Worm (Caenorhabditis elegans): ENCODE data around the gene nhr-162.

nhr-162 gene

ce11 chrV:6956237-6956636 lies 35.4 kb downstream of the nhr-162 start, which contains the start of gene mec-1:
Gene mec-1, plus strand, starts transcription at chrV:6956537.
- TF ChIP-seq blmp-1 (tag; optimal IDR thresholded peaks at IDR 0.05): no peak
- no peak for TF ChIP-seq zip-8 (tag; optimal IDR thresholded peaks at IDR 0.05)
- TF ChIP-seq nhr-237 (tag; optimal IDR thresholded peaks at IDR 0.05): no peak
- TF ChIP-seq nhr-12 (tag; optimal IDR thresholded peaks at IDR 0.05): no peak
- no peak for TF ChIP-seq tbx-8 (GFP tag; optimal IDR thresholded peaks at IDR 0.05)
- TF ChIP-seq flh-1 (GFP tag; optimal IDR thresholded peaks at IDR 0.05): no peak
- TF ChIP-seq ceh-43 (GFP tag; optimal IDR thresholded peaks at IDR 0.05): no peak
- TF ChIP-seq mab-5 (tag; optimal IDR thresholded peaks at IDR 0.05): no peak
- TF ChIP-seq sptf-1 (tag; optimal IDR thresholded peaks at IDR 0.05): no peak
- TF ChIP-seq unc-120 (tag; optimal IDR thresholded peaks at IDR 0.05; ENCODE audit: poor library complexity, severe bottlenecking): no peak
- TF ChIP-seq lin-13 (tag; optimal IDR thresholded peaks at IDR 0.05): no peak

ce11 chrV:6953797-6954196 lies 37.9 kb downstream of the nhr-162 start, which contains the start of gene srg-31:
Gene srg-31, minus strand, starts transcription at chrV:6953897.
- no peak for TF ChIP-seq ham-2 (GFP tag; optimal IDR thresholded peaks at IDR 0.05)
- TF ChIP-seq nhr-28 (tag; optimal IDR thresholded peaks at IDR 0.05): no peak
- no peak for TF ChIP-seq unc-62 (GFP tag; optimal IDR thresholded peaks at IDR 0.05)
- no peak for TF ChIP-seq unc-39 (tag; optimal IDR thresholded peaks at IDR 0.05)
- TF ChIP-seq snpc-4 (tag; optimal IDR thresholded peaks at IDR 0.05): no peak
- no peak for TF ChIP-seq unc-120 (tag; optimal IDR thresholded peaks at IDR 0.05; ENCODE audit: poor library complexity, severe bottlenecking)
- TF ChIP-seq lin-13 (tag; optimal IDR thresholded peaks at IDR 0.05): no peak
- TF ChIP-seq ces-1 (GFP tag; optimal IDR thresholded peaks at IDR 0.05): no peak
- no peak for TF ChIP-seq M03D4.4 (tag; optimal IDR thresholded peaks at IDR 0.05)
- no peak for TF ChIP-seq hlh-1 (tag; optimal IDR thresholded peaks at IDR 0.05)
- no peak for TF ChIP-seq elt-3 (tag; optimal IDR thresholded peaks at IDR 0.05)
- TF ChIP-seq tbx-8 (GFP tag; optimal IDR thresholded peaks at IDR 0.05): no peak
- TF ChIP-seq bed-3 (GFP tag; optimal IDR thresholded peaks at IDR 0.05): no peak
- no peak for TF ChIP-seq sptf-1 (tag; optimal IDR thresholded peaks at IDR 0.05)
- TF ChIP-seq ceh-39 (tag; optimal IDR thresholded peaks at IDR 0.05): no peak
- no peak for TF ChIP-seq mep-1 (tag; optimal IDR thresholded peaks at IDR 0.05)
- TF ChIP-seq sem-2 (GFP tag; optimal IDR thresholded peaks at IDR 0.05): no peak

ce11 chrV:6951306-6951705 lies 40.4 kb downstream of the nhr-162 start, which contains the start of gene T07H8.11:
Gene T07H8.11, minus strand, starts transcription at chrV:6951406.
- TF ChIP-seq nhr-76 (tag; optimal IDR thresholded peaks at IDR 0.05) (no peak), nhr-28 (tag; optimal IDR thresholded peaks at IDR 0.05) (no peak), M03D4.4 (tag; optimal IDR thresholded peaks at IDR 0.05) (no peak), cnd-1 (tag; optimal IDR thresholded peaks at IDR 0.05) (no peak)

ce11 chrV:6949770-6950169 lies 41.9 kb downstream of the nhr-162 start, which contains the start of gene Y57E12B.11:
Gene Y57E12B.11, minus strand, starts transcription at chrV:6949870.
- TF ChIP-seq nhr-28 (tag; optimal IDR thresholded peaks at IDR 0.05): no peak
- no peak for TF ChIP-seq ceh-83 (GFP tag; optimal IDR thresholded peaks at IDR 0.05)
- TF ChIP-seq unc-39 (tag; optimal IDR thresholded peaks at IDR 0.05): no peak
- TF ChIP-seq pha-4 (tag; optimal IDR thresholded peaks at IDR 0.05): no peak
- TF ChIP-seq lin-32 (GFP tag; optimal IDR thresholded peaks at IDR 0.05): no peak
- no peak for TF ChIP-seq elt-3 (tag; optimal IDR thresholded peaks at IDR 0.05)
- TF ChIP-seq ceh-39 (tag; optimal IDR thresholded peaks at IDR 0.05): no peak
- no peak for TF ChIP-seq bed-3 (GFP tag; optimal IDR thresholded peaks at IDR 0.05)
- no peak for TF ChIP-seq ceh-43 (GFP tag; optimal IDR thresholded peaks at IDR 0.05)

ce11 chrV:6948225-6948624 lies 43.4 kb downstream of the nhr-162 start, which contains the start of gene Y57E12B.1:
Gene Y57E12B.1, plus strand, starts transcription at chrV:6948525.
- TF ChIP-seq lin-13 (tag; optimal IDR thresholded peaks at IDR 0.05) (no peak), pha-4 (tag; optimal IDR thresholded peaks at IDR 0.05) (no peak), drap-1 (GFP tag; optimal IDR thresholded peaks at IDR 0.05) (no peak), elt-3 (tag; optimal IDR thresholded peaks at IDR 0.05) (no peak), flh-1 (GFP tag; optimal IDR thresholded peaks at IDR 0.05) (no peak), ceh-43 (GFP tag; optimal IDR thresholded peaks at IDR 0.05) (no peak), mep-1 (tag; optimal IDR thresholded peaks at IDR 0.05) (no peak), unc-39 (tag; optimal IDR thresholded peaks at IDR 0.05) (no peak), sem-2 (GFP tag; optimal IDR thresholded peaks at IDR 0.05) (no peak), zip-8 (tag; optimal IDR thresholded peaks at IDR 0.05) (no peak)

ce11 chrV:6947442-6947841 lies 44.2 kb downstream of the nhr-162 start, which contains the start of gene Y57E12B.4:
Gene Y57E12B.4, minus strand, starts transcription at chrV:6947542.
- TF ChIP-seq elt-3 (tag; optimal IDR thresholded peaks at IDR 0.05) (no peak), nhr-2 (tag; optimal IDR thresholded peaks at IDR 0.05) (no peak), unc-62 (GFP tag; optimal IDR thresholded peaks at IDR 0.05) (no peak), nhr-237 (tag; optimal IDR thresholded peaks at IDR 0.05) (no peak), ceh-83 (GFP tag; optimal IDR thresholded peaks at IDR 0.05) (no peak), mab-5 (tag; optimal IDR thresholded peaks at IDR 0.05) (no peak), bed-3 (GFP tag; optimal IDR thresholded peaks at IDR 0.05) (no peak), zip-8 (tag; optimal IDR thresholded peaks at IDR 0.05) (no peak), mep-1 (tag; optimal IDR thresholded peaks at IDR 0.05) (no peak), ztf-11 (tag; optimal IDR thresholded peaks at IDR 0.05) (no peak), nhr-28 (tag; optimal IDR thresholded peaks at IDR 0.05) (no peak), tbx-8 (GFP tag; optimal IDR thresholded peaks at IDR 0.05) (no peak), pha-4 (tag; optimal IDR thresholded peaks at IDR 0.05) (no peak), sem-2 (GFP tag; optimal IDR thresholded peaks at IDR 0.05) (no peak), blmp-1 (tag; optimal IDR thresholded peaks at IDR 0.05) (no peak), ceh-39 (tag; optimal IDR thresholded peaks at IDR 0.05) (no peak), flh-1 (GFP tag; optimal IDR thresholded peaks at IDR 0.05) (no peak)

Data from whole organism, mixed stage, embryonic.